Worm (Caenorhabditis elegans): ENCODE data around the gene mrp-3.

ce11 chrX:15912841-15913240 is 26.3 kb downstream of the mrp-3 start:
- TF ChIP-seq lin-38 (GFP tag; IDR thresholded peaks at IDR 0.05) (no peak), ama-1 (optimal IDR thresholded peaks at IDR 0.05) (no peak), F26F4.8 (GFP tag; conservative IDR thresholded peaks at IDR 0.05) (no peak), nhr-11 (tag; optimal IDR thresholded peaks at IDR 0.05) (no peak), ceh-32 (tag; optimal IDR thresholded peaks at IDR 0.05; ENCODE audit: poor library complexity) (no peak), lin-13 (GFP tag; optimal IDR thresholded peaks at IDR 0.05) (no peak), nhr-6 (tag; optimal IDR thresholded peaks at IDR 0.05) (no peak), ZK337.2 (GFP tag; IDR thresholded peaks at IDR 0.05) (no peak), zag-1 (tag; optimal IDR thresholded peaks at IDR 0.05) (no peak), lin-15B (tag; optimal IDR thresholded peaks at IDR 0.05) (no peak), set-16 (GFP tag; IDR thresholded peaks at IDR 0.05) (peak; percentile 88), nhr-28 (tag; optimal IDR thresholded peaks at IDR 0.05) (no peak)
